Fruit fly (Drosophila melanogaster) whole organism: ENCODE results near the gene CG10628.

Experiments used
- CG8478 ChIP-seq: fragments of >200 bp; optimal IDR thresholded peaks from 2 replicates; lab custom pipeline; 2018; ENCODE audit warnings: inconsistent platforms
- Dll ChIP-seq: fragments of >200 bp; optimal IDR thresholded peaks from 2 replicates; lab custom pipeline; 2017
- EcR ChIP-seq, 2 experiments: fragments of >200 bp; optimal IDR thresholded peaks; 2 replicates each; lab custom pipeline; 2017; ENCODE audit warnings: missing biosample characterization in 2 of 2, missing genetic modification characterization in 2 of 2, missing genetic modification reagents in 2 of 2
- pan ChIP-seq: fragments of >200 bp; optimal IDR thresholded peaks from 2 replicates; lab custom pipeline; 2017

The CG10628 gene

dm6 chr2L:19750571-19750970 is 7.8 kb downstream of the CG10628 start:
- TF ChIP-seq Dll (lab: Kevin White, UChicago) (no peak), CG8478 (lab: Kevin White, UChicago) (no peak)

dm6 chr2L:19735635-19736109 is 22.7 kb downstream of the CG10628 start, which contains the start of the genes CG10462 and Nf-YB:
CG10462 (minus strand) TSS chr2L:19735980.
Nf-YB (plus strand) TSS chr2L:19736044.
- TF ChIP-seq EcR (GFP tag; optimal IDR thresholded peaks at IDR 0.05; lab: Kevin White, UChicago) (no peak), pan (no peak), Dll (lab: Kevin White, UChicago) (no peak), CG8478 (lab: Kevin White, UChicago) (no peak)

- TF ChIP-seq EcR (GFP tag; optimal IDR thresholded peaks at IDR 0.05; lab: Kevin White, UChicago) = no peak
- TF ChIP-seq Dll (lab: Kevin White, UChicago) = no peak
- TF ChIP-seq pan = no peak
These were observed 35.9 kb downstream of the CG10628 start for dm6 chr2L:19722517-19722916.
